Worm (Caenorhabditis elegans) whole organism, mixed stage, embryonic: ENCODE measurements around the gene pqn-36.

Experiments used
- M03D4.4 ChIP-seq: sonication (generic microtip); optimal IDR thresholded peaks from 2 replicates; lab custom pipeline; 2017; ENCODE audit warnings: mild to moderate bottlenecking, missing genetic modification characterization, missing compliant biosample characterization
- bed-3 ChIP-seq: fragments of 200-800 bp; sonication (Bioruptor generic); optimal IDR thresholded peaks from 3 replicates; lab custom pipeline; 2018; ENCODE audit warnings: mild to moderate bottlenecking, missing genetic modification characterization, moderate library complexity, missing compliant biosample characterization
- blmp-1 ChIP-seq: fragments of 150-350 bp; optimal IDR thresholded peaks from 2 replicates; lab custom pipeline; 2014; ENCODE audit warnings: missing biosample characterization, missing genetic modification characterization
- ceh-39 ChIP-seq: fragments of 150-350 bp; optimal IDR thresholded peaks from 2 replicates; lab custom pipeline; 2014; ENCODE audit warnings: missing biosample characterization, missing genetic modification characterization
- ceh-43 ChIP-seq: fragments of 200-800 bp; sonication (Bioruptor generic); optimal IDR thresholded peaks from 2 replicates; lab custom pipeline; 2018; ENCODE audit warnings: mild to moderate bottlenecking, missing genetic modification characterization, moderate library complexity, missing compliant biosample characterization
- ceh-83 ChIP-seq: fragments of 200-800 bp; sonication (Bioruptor generic); optimal IDR thresholded peaks from 2 replicates; lab custom pipeline; 2018; ENCODE audit warnings: mild to moderate bottlenecking, missing genetic modification characterization, missing compliant biosample characterization
- ces-1 ChIP-seq: fragments of 150-350 bp; optimal IDR thresholded peaks from 2 replicates; lab custom pipeline; 2014; ENCODE audit warnings: missing biosample characterization, missing genetic modification reagents, missing genetic modification characterization
- cnd-1 ChIP-seq: fragments of 200-800 bp; sonication (Bioruptor generic); optimal IDR thresholded peaks from 2 replicates; lab custom pipeline; 2018; ENCODE audit warnings: mild to moderate bottlenecking, missing genetic modification characterization, missing compliant biosample characterization
- drap-1 ChIP-seq: fragments of 200-800 bp; sonication (Bioruptor generic); optimal IDR thresholded peaks from 3 replicates; lab custom pipeline; 2018; ENCODE audit warnings: mild to moderate bottlenecking, missing genetic modification characterization, missing compliant biosample characterization
- elt-3 ChIP-seq: fragments of 150-350 bp; optimal IDR thresholded peaks from 2 replicates; lab custom pipeline; 2014; ENCODE audit warnings: missing biosample characterization, missing genetic modification characterization
- flh-1 ChIP-seq: fragments of 200-800 bp; sonication (Bioruptor generic); optimal IDR thresholded peaks from 2 replicates; lab custom pipeline; 2018; ENCODE audit warnings: mild to moderate bottlenecking, missing genetic modification characterization, moderate library complexity, missing compliant biosample characterization
- ham-2 ChIP-seq: fragments of 200-800 bp; sonication (Bioruptor generic); optimal IDR thresholded peaks from 2 replicates; lab custom pipeline; 2018; ENCODE audit warnings: mild to moderate bottlenecking, missing genetic modification characterization, missing compliant biosample characterization
- hlh-1 ChIP-seq: fragments of 150-350 bp; optimal IDR thresholded peaks from 2 replicates; lab custom pipeline; 2014; ENCODE audit warnings: missing biosample characterization, missing genetic modification reagents, missing genetic modification characterization
- lin-13 ChIP-seq: fragments of 150-350 bp; optimal IDR thresholded peaks from 2 replicates; lab custom pipeline; 2014; ENCODE audit warnings: missing biosample characterization, missing genetic modification characterization
- lin-32 ChIP-seq: fragments of 200-800 bp; sonication (Bioruptor generic); optimal IDR thresholded peaks from 2 replicates; lab custom pipeline; 2018; ENCODE audit warnings: mild to moderate bottlenecking, missing genetic modification characterization, missing compliant biosample characterization
- lsy-2 ChIP-seq: fragments of 150-350 bp; optimal IDR thresholded peaks from 2 replicates; lab custom pipeline; 2014; ENCODE audit warnings: missing biosample characterization, missing genetic modification characterization
- mep-1 ChIP-seq: fragments of 150-350 bp; optimal IDR thresholded peaks from 2 replicates; lab custom pipeline; 2017; ENCODE audit warnings: missing biosample characterization, missing genetic modification reagents, missing genetic modification characterization, inconsistent platforms
- mls-2 ChIP-seq: sonication (generic microtip); optimal IDR thresholded peaks from 2 replicates; lab custom pipeline; 2016; ENCODE audit warnings: mild to moderate bottlenecking, missing genetic modification characterization, moderate library complexity, missing compliant biosample characterization
- nhr-12 ChIP-seq: fragments of 150-350 bp; optimal IDR thresholded peaks from 2 replicates; lab custom pipeline; 2014; ENCODE audit warnings: missing biosample characterization, missing genetic modification characterization
- nhr-2 ChIP-seq: fragments of 150-350 bp; optimal IDR thresholded peaks from 2 replicates; lab custom pipeline; 2014; ENCODE audit warnings: missing biosample characterization, missing genetic modification characterization
- nhr-237 ChIP-seq: fragments of 150-350 bp; optimal IDR thresholded peaks from 2 replicates; lab custom pipeline; 2014; ENCODE audit warnings: missing biosample characterization, missing genetic modification characterization
- nhr-28 ChIP-seq: fragments of 150-350 bp; optimal IDR thresholded peaks from 2 replicates; lab custom pipeline; 2014; ENCODE audit warnings: missing biosample characterization, missing genetic modification characterization
- nhr-76 ChIP-seq: sonication (generic microtip); optimal IDR thresholded peaks from 2 replicates; lab custom pipeline; 2017; ENCODE audit warnings: missing biosample characterization, missing genetic modification characterization
- pha-4 ChIP-seq: fragments of 150-350 bp; optimal IDR thresholded peaks from 2 replicates; lab custom pipeline; 2018; ENCODE audit warnings: missing biosample characterization, missing genetic modification reagents, missing genetic modification characterization
- sem-2 ChIP-seq: fragments of 200-800 bp; sonication (Bioruptor generic); optimal IDR thresholded peaks from 2 replicates; lab custom pipeline; 2018; ENCODE audit warnings: mild to moderate bottlenecking, missing genetic modification characterization, missing compliant biosample characterization
- snpc-4 ChIP-seq: fragments of 150-350 bp; optimal IDR thresholded peaks from 2 replicates; lab custom pipeline; 2014; ENCODE audit warnings: missing biosample characterization, missing genetic modification characterization
- sptf-1 ChIP-seq: sonication (generic microtip); optimal IDR thresholded peaks from 2 replicates; lab custom pipeline; 2017; ENCODE audit warnings: mild to moderate bottlenecking, missing genetic modification characterization, moderate library complexity, missing compliant biosample characterization
- tbx-8 ChIP-seq: fragments of 200-800 bp; sonication (Bioruptor generic); optimal IDR thresholded peaks from 2 replicates; lab custom pipeline; 2018; ENCODE audit warnings: mild to moderate bottlenecking, missing genetic modification characterization, moderate library complexity, missing compliant biosample characterization
- unc-120 ChIP-seq: sonication (generic microtip); optimal IDR thresholded peaks from 2 replicates; lab custom pipeline; 2017; ENCODE audit warnings: missing genetic modification characterization, missing compliant biosample characterization; ENCODE audit not compliant: poor library complexity, severe bottlenecking
- unc-39 ChIP-seq: fragments of 150-350 bp; optimal IDR thresholded peaks from 2 replicates; lab custom pipeline; 2014; ENCODE audit warnings: missing biosample characterization, missing genetic modification characterization
- unc-62 ChIP-seq: fragments of 150-350 bp; optimal IDR thresholded peaks from 2 replicates; lab custom pipeline; 2014; ENCODE audit warnings: missing biosample characterization, missing genetic modification reagents, missing genetic modification characterization
- zip-8 ChIP-seq: fragments of 150-350 bp; optimal IDR thresholded peaks from 2 replicates; lab custom pipeline; 2014; ENCODE audit warnings: missing biosample characterization, missing genetic modification characterization

pqn-36 gene

DNA sequence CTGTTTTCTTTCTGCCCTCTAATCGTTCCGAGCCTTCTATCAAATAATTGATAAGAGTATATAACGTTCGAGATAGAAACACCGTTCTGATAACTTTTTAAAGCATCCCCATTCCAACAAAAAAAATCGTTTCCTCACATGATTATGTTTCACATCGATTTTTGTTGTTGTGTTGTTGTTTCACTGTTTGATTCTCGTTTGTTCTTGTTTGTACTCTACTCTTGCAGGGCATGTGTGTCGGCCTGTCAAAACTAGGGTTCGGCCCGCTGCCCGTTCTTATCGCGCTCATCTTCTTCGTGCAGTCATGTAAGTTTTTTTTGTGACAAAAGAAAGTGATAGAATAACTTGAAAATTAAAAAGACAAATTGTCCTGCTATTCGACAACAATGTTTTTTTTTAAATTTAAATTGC is 49.5 kb downstream of the pqn-36 start, which contains the start of gene C33A11.2:
C33A11.2 (plus strand) TSS at position 226 of the 411 bp plus-strand sequence.
- TF ChIP-seq lin-32 (GFP tag; lab: Kevin White, UChicago), result no peak
- TF ChIP-seq ceh-39, result no peak
- TF ChIP-seq M03D4.4 (tag; lab: Kevin White, UChicago), result no peak
- TF ChIP-seq nhr-76 (tag; lab: Kevin White, UChicago), result no peak
- TF ChIP-seq elt-3 (tag; lab: Kevin White, UChicago), result no peak
- no peak for TF ChIP-seq blmp-1 (tag; lab: Kevin White, UChicago)
- TF ChIP-seq lin-13 (tag; lab: Kevin White, UChicago), result no peak
- no peak for TF ChIP-seq zip-8 (tag; lab: Kevin White, UChicago)
- no peak for TF ChIP-seq bed-3
- no peak for TF ChIP-seq nhr-28 (tag; lab: Kevin White, UChicago)
- no peak for TF ChIP-seq drap-1 (GFP tag; lab: Kevin White, UChicago)
- no peak for TF ChIP-seq ceh-83 (GFP tag; lab: Kevin White, UChicago)
- no peak for TF ChIP-seq ceh-43 (GFP tag; lab: Kevin White, UChicago)
- TF ChIP-seq cnd-1, result no peak
- TF ChIP-seq flh-1 (GFP tag; lab: Kevin White, UChicago), result no peak
- no peak for TF ChIP-seq tbx-8 (GFP tag; lab: Kevin White, UChicago)
- no peak for TF ChIP-seq unc-120 (tag; lab: Kevin White, UChicago)
- no peak for TF ChIP-seq ham-2 (GFP tag; lab: Kevin White, UChicago)
- no peak for TF ChIP-seq lsy-2 (tag; lab: Kevin White, UChicago)

DNA sequence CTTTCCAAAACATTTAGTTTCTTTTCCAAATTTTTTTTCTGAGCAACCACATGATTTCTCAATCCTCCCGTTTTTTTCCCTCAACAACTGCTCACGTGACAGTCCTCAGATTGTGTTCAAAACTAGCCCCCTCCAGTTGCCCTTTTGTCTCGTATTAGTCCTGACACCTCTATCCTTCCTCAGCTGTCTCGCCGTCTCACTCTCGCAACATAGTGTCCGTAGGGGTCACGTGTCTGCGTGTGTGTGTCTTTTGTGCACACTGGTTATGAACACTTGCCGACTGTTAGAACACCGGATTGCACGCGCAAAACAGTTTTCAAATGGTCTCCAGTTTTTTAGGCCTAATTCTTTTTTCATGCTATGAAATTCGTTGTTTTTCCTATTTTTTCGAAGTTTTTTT is 50.1 kb downstream of the pqn-36 start:
- TF ChIP-seq sem-2 (GFP tag; lab: Kevin White, UChicago) (no peak), ceh-39 (no peak), mls-2 (tag; lab: Kevin White, UChicago) (peak; percentile 21), unc-120 (tag; lab: Kevin White, UChicago) (peak; percentile 32), drap-1 (GFP tag; lab: Kevin White, UChicago) (peak; percentile 41), ces-1 (GFP tag; lab: Kevin White, UChicago) (no peak), tbx-8 (GFP tag; lab: Kevin White, UChicago) (no peak), nhr-12 (tag; lab: Kevin White, UChicago) (no peak), snpc-4 (tag; lab: Kevin White, UChicago) (no peak), ceh-43 (GFP tag; lab: Kevin White, UChicago) (no peak), mep-1 (tag; lab: Kevin White, UChicago) (peak; percentile 71), hlh-1 (tag; lab: Kevin White, UChicago) (peak; percentile 83), cnd-1 (peak; percentile 43), unc-39 (no peak), zip-8 (tag; lab: Kevin White, UChicago) (no peak), ham-2 (GFP tag; lab: Kevin White, UChicago) (peak; percentile 15), lin-32 (GFP tag; lab: Kevin White, UChicago) (no peak), lsy-2 (tag; lab: Kevin White, UChicago) (no peak), pha-4 (tag; lab: Kevin White, UChicago) (peak; percentile 48), nhr-237 (tag; lab: Kevin White, UChicago) (peak; percentile 21), flh-1 (GFP tag; lab: Kevin White, UChicago) (no peak), bed-3 (no peak), ceh-83 (GFP tag; lab: Kevin White, UChicago) (no peak), sptf-1 (tag; lab: Kevin White, UChicago) (peak; percentile 51), unc-62 (GFP tag; lab: Kevin White, UChicago) (peak; percentile 1), lin-13 (tag; lab: Kevin White, UChicago) (peak; percentile 33), nhr-2 (peak; percentile 90)

DNA sequence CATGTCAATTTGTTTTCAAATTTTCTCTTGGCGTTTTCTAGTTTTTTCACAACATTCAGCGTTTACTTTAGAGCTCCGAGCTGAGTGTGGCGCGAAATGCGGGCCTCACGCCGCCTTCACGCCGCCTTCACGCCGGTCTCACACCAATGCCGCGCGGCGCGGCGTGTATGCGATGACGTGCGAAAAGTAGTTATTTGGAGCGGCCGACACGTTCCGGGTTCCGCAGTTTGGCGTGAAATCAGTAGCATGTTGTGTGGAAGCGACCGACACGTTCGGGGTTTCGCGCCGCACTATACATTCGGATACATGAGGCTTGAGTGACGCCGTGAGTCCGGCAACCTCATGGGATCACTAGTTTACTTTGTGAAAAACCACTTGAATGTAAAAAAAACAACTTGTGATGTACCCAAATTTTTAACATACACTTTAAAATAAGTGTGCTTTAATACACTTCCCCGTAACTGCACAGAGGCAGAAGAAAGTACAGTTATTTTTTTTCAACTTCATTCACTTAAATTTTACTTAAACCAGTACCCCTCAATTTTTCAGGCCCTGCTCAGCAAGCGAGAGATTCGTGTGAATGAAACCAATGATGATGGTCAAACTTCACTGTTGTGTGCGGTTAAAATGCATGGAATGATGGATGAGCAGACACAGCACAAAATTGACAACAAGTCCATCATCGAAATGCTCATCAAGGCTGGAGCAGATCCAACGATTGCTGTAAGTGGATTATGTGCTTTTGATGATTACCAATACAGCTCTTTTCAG is 53.0 kb downstream of the pqn-36 start:
- no peak for TF ChIP-seq nhr-237 (tag; lab: Kevin White, UChicago)
- no peak for TF ChIP-seq blmp-1 (tag; lab: Kevin White, UChicago)
- no peak for TF ChIP-seq snpc-4 (tag; lab: Kevin White, UChicago)
- TF ChIP-seq unc-62 (GFP tag; lab: Kevin White, UChicago), result no peak
- TF ChIP-seq mls-2 (tag; lab: Kevin White, UChicago), result no peak
- TF ChIP-seq flh-1 (GFP tag; lab: Kevin White, UChicago), result no peak
- TF ChIP-seq lsy-2 (tag; lab: Kevin White, UChicago), result no peak
- TF ChIP-seq ceh-83 (GFP tag; lab: Kevin White, UChicago), result no peak
- no peak for TF ChIP-seq ces-1 (GFP tag; lab: Kevin White, UChicago)
- TF ChIP-seq cnd-1, result no peak
